Worm (Caenorhabditis elegans) whole organism, L4/young adult: Measurements from ENCODE around the gene smc-5.

ENCODE experiments used
- W03F9.2 ChIP-seq: fragments of 150-350 bp; optimal IDR thresholded peaks from 2 replicates; lab custom pipeline; 2014; ENCODE audit warnings: missing biosample characterization, missing genetic modification characterization
- dao-5 ChIP-seq: sonication (generic microtip); optimal IDR thresholded peaks from 2 replicates; lab custom pipeline; 2016; ENCODE audit warnings: missing genotype, missing genetic modification characterization, moderate library complexity, missing compliant biosample characterization
- him-1 ChIP-seq: sonication (generic microtip); optimal IDR thresholded peaks from 2 replicates; lab custom pipeline; 2016; ENCODE audit warnings: missing genotype, missing genetic modification reagents, missing genetic modification characterization, missing compliant biosample characterization

smc-5 gene

ce11 chrII:5061794-5062368 is at the start of gene smc-5:
smc-5 (plus strand) TSS chrII:5062125.
- TF ChIP-seq him-1 (tag; lab: Kevin White, UChicago) (no peak), W03F9.2 (tag; lab: Kevin White, UChicago) (no peak), dao-5 (tag; lab: Kevin White, UChicago) (no peak)

ce11 chrII:5014399-5014798 is 47.5 kb upstream of the smc-5 start, which contains the start of gene F59A6.2:
F59A6.2 (plus strand) TSS chrII:5014699.
- TF ChIP-seq dao-5 (tag; lab: Kevin White, UChicago): no peak
- TF ChIP-seq him-1 (tag; lab: Kevin White, UChicago): no peak
- TF ChIP-seq W03F9.2 (tag; lab: Kevin White, UChicago): no peak

ce11 chrII:5016144-5016543 is 45.8 kb upstream of the smc-5 start:
- TF ChIP-seq W03F9.2 (tag; lab: Kevin White, UChicago) (no peak), him-1 (tag; lab: Kevin White, UChicago) (no peak), dao-5 (tag; lab: Kevin White, UChicago) (no peak)

- TF ChIP-seq W03F9.2 (tag; lab: Kevin White, UChicago): peak; percentile 45
- peak; percentile 12 for TF ChIP-seq him-1 (tag; lab: Kevin White, UChicago)
- TF ChIP-seq dao-5 (tag; lab: Kevin White, UChicago): no peak
Observed at ce11 chrII:5016977-5017585, 44.8 kb upstream of the smc-5 start.

- no peak for TF ChIP-seq him-1 (tag; lab: Kevin White, UChicago)
- TF ChIP-seq dao-5 (tag; lab: Kevin White, UChicago): no peak
- no peak for TF ChIP-seq W03F9.2 (tag; lab: Kevin White, UChicago)
Observed at ce11 chrII:5018578-5018977, 43.3 kb upstream of the smc-5 start.

- no peak for TF ChIP-seq W03F9.2 (tag; lab: Kevin White, UChicago)
- no peak for TF ChIP-seq dao-5 (tag; lab: Kevin White, UChicago)
- no peak for TF ChIP-seq him-1 (tag; lab: Kevin White, UChicago)
Observed at ce11 chrII:5019389-5020108, 42.4 kb upstream of the smc-5 start.

- TF ChIP-seq him-1 (tag; lab: Kevin White, UChicago) (no peak), W03F9.2 (tag; lab: Kevin White, UChicago) (no peak), dao-5 (tag; lab: Kevin White, UChicago) (no peak)
Observed at ce11 chrII:5020513-5021081, 41.3 kb upstream of the smc-5 start.

ce11 chrII:5021518-5021917 is 40.4 kb upstream of the smc-5 start:
- TF ChIP-seq W03F9.2 (tag; lab: Kevin White, UChicago) (no peak), him-1 (tag; lab: Kevin White, UChicago) (no peak), dao-5 (tag; lab: Kevin White, UChicago) (no peak)

ce11 chrII:5022381-5022855 is 39.5 kb upstream of the smc-5 start, which contains the start of the genes nsy-1 and F59A6.13:
nsy-1 (plus strand) TSS chrII:5022757.
F59A6.13 (plus strand) TSS chrII:5022805.
- TF ChIP-seq W03F9.2 (tag; lab: Kevin White, UChicago) (no peak), dao-5 (tag; lab: Kevin White, UChicago) (no peak), him-1 (tag; lab: Kevin White, UChicago) (no peak)

ce11 chrII:5027952-5028351 is 34.0 kb upstream of the smc-5 start:
- TF ChIP-seq dao-5 (tag; lab: Kevin White, UChicago) (no peak), W03F9.2 (tag; lab: Kevin White, UChicago) (no peak), him-1 (tag; lab: Kevin White, UChicago) (no peak)

ce11 chrII:5031612-5032011 is 30.3 kb upstream of the smc-5 start, which contains the start of gene wdr-83:
wdr-83 (minus strand) TSS chrII:5031712.
- no peak for TF ChIP-seq W03F9.2 (tag; lab: Kevin White, UChicago)

- TF ChIP-seq W03F9.2 (tag; lab: Kevin White, UChicago) (no peak), dao-5 (tag; lab: Kevin White, UChicago) (peak; percentile 59), him-1 (tag; lab: Kevin White, UChicago) (peak; percentile 54)
Observed at ce11 chrII:5032669-5033068, 29.3 kb upstream of the smc-5 start.

ce11 chrII:5033935-5034334 is 28.0 kb upstream of the smc-5 start, which contains the start of gene F33G12.3:
F33G12.3 (minus strand) TSS chrII:5034035.
- TF ChIP-seq him-1 (tag; lab: Kevin White, UChicago) (no peak), dao-5 (tag; lab: Kevin White, UChicago) (no peak), W03F9.2 (tag; lab: Kevin White, UChicago) (no peak)
